Fruit fly (Drosophila melanogaster): ENCODE results near the gene CG13454.

dm6 chr3L:15531423-15532325, 14.8 kb upstream of the CG13454 start, which contains the start of gene CG43248:
- no peak for TF ChIP-seq Sp1 (GFP tag; optimal IDR thresholded peaks at IDR 0.05)
- TF ChIP-seq pan (optimal IDR thresholded peaks at IDR 0.05), result no peak
- no peak for TF ChIP-seq Abd-B (GFP tag; optimal IDR thresholded peaks at IDR 0.05)
- TF ChIP-seq usp (GFP tag; optimal IDR thresholded peaks at IDR 0.05), result no peak
- TF ChIP-seq Myc (optimal IDR thresholded peaks at IDR 0.05), result no peak
- no peak for TF ChIP-seq lola (GFP tag; optimal IDR thresholded peaks at IDR 0.05)
- TF ChIP-seq Vsx2 (GFP tag; optimal IDR thresholded peaks at IDR 0.05; ENCODE audit: partially characterized antibody), result no peak
- no peak for TF ChIP-seq psq (GFP tag; optimal IDR thresholded peaks at IDR 0.05)
- TF ChIP-seq CG9705 (GFP tag; optimal IDR thresholded peaks at IDR 0.05), result no peak
- no peak for TF ChIP-seq woc (GFP tag; optimal IDR thresholded peaks at IDR 0.05)
- TF ChIP-seq br (GFP tag; optimal IDR thresholded peaks at IDR 0.05), result no peak
- no peak for TF ChIP-seq HLH106 (tag; optimal IDR thresholded peaks at IDR 0.05)
- TF ChIP-seq OdsH (GFP tag; optimal IDR thresholded peaks at IDR 0.05), result no peak
